Worm (Caenorhabditis elegans): Measurements from ENCODE around the gene dif-1.

The dif-1 gene

ce11 chrIV:7510829-7511228, 42.0 kb downstream of the dif-1 start:
- TF ChIP-seq mls-2 (tag; optimal IDR thresholded peaks at IDR 0.05) (no peak), pha-4 (tag; optimal IDR thresholded peaks at IDR 0.05) (no peak), drap-1 (GFP tag; optimal IDR thresholded peaks at IDR 0.05) (no peak), cnd-1 (tag; optimal IDR thresholded peaks at IDR 0.05) (no peak), nhr-12 (tag; optimal IDR thresholded peaks at IDR 0.05) (no peak), sptf-1 (tag; optimal IDR thresholded peaks at IDR 0.05) (no peak), sem-2 (GFP tag; optimal IDR thresholded peaks at IDR 0.05) (no peak), unc-62 (GFP tag; optimal IDR thresholded peaks at IDR 0.05) (no peak), ceh-83 (GFP tag; optimal IDR thresholded peaks at IDR 0.05) (no peak), ham-2 (GFP tag; optimal IDR thresholded peaks at IDR 0.05) (no peak), snpc-4 (tag; optimal IDR thresholded peaks at IDR 0.05) (no peak), unc-120 (tag; optimal IDR thresholded peaks at IDR 0.05; ENCODE audit: poor library complexity, severe bottlenecking) (no peak)

DNA sequence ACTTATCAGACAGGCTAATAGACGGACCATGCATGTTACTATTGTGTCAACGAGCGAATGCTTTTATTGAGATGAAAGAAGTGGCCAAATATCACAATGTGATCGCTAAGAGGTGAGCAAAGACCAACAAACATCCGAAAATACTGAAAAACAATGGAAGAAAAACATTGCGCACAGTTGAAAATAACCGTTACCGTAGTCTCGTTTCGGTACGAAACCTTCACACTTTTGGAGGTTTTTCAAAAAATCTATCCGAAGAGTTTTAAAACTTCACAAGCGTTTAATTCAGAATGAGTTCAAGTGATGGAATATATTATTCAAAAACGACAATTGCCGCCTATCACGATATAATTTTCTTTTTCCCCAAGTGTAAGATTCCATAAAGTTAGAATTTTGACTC, 44.0 kb downstream of the dif-1 start:
- TF ChIP-seq M03D4.4 (tag; optimal IDR thresholded peaks at IDR 0.05) (no peak), lsy-2 (tag; optimal IDR thresholded peaks at IDR 0.05) (peak; percentile 73)

DNA sequence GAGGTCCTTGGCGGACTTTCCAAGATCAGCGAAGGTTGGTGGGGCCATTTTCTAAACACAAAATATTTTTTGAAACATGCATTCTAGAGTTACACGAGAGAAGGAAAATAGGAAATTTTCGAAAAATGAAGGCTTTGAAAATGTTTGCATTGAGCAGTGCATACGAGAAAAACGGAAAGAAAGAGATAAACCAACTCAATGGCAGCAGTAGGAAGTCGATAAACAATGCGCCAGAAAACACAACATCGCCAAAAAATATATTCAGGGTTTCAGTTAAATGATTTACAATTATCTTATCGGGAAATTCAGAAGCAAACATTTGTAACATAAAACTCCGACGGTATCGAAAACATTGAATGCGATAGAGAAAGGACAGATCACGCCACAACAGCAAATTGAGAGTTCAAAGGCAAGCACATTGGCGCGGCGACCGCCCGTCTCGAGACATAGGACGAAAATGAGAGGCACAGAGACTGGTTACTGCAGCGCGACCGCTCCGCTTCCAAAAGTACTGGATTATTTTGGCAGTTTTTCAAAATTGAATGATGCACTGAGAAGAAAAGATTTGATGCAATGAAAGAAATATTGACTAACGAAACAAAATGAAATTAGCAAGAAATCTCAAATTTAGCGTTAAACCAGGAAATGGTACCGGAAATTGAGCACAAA, 44.8 kb downstream of the dif-1 start, which contains the start of the genes vdac-1 and R05G6.5:
vdac-1 (minus strand) TSS at position 51 of the 669 bp plus-strand sequence.
R05G6.5 (plus strand) TSS at position 527 of the 669 bp plus-strand sequence.
- TF ChIP-seq nhr-237 (tag; optimal IDR thresholded peaks at IDR 0.05): peak; percentile 72
- peak; percentile 14 for TF ChIP-seq hlh-1 (tag; optimal IDR thresholded peaks at IDR 0.05)
- no peak for TF ChIP-seq bed-3 (GFP tag; optimal IDR thresholded peaks at IDR 0.05)
- TF ChIP-seq mep-1 (tag; optimal IDR thresholded peaks at IDR 0.05): peak; percentile 47

ce11 chrIV:7507305-7507704, 45.5 kb downstream of the dif-1 start:
- no peak for TF ChIP-seq bed-3 (GFP tag; optimal IDR thresholded peaks at IDR 0.05)

ce11 chrIV:7506711-7507110, 46.1 kb downstream of the dif-1 start:
- TF ChIP-seq drap-1 (GFP tag; optimal IDR thresholded peaks at IDR 0.05) (no peak), pha-4 (tag; optimal IDR thresholded peaks at IDR 0.05) (no peak), tbx-8 (GFP tag; optimal IDR thresholded peaks at IDR 0.05) (no peak), lsy-2 (tag; optimal IDR thresholded peaks at IDR 0.05) (no peak), bed-3 (GFP tag; optimal IDR thresholded peaks at IDR 0.05) (no peak), ztf-11 (tag; optimal IDR thresholded peaks at IDR 0.05) (no peak), elt-1 (tag; optimal IDR thresholded peaks at IDR 0.05; ENCODE audit: borderline replicate concordance, insufficient read depth) (no peak), mep-1 (tag; optimal IDR thresholded peaks at IDR 0.05) (no peak), M03D4.4 (tag; optimal IDR thresholded peaks at IDR 0.05) (no peak), nhr-28 (tag; optimal IDR thresholded peaks at IDR 0.05) (no peak), ces-1 (GFP tag; optimal IDR thresholded peaks at IDR 0.05) (no peak), unc-39 (tag; optimal IDR thresholded peaks at IDR 0.05) (no peak), snpc-4 (tag; optimal IDR thresholded peaks at IDR 0.05) (no peak), mls-2 (tag; optimal IDR thresholded peaks at IDR 0.05) (no peak), lin-32 (GFP tag; optimal IDR thresholded peaks at IDR 0.05) (no peak), ham-2 (GFP tag; optimal IDR thresholded peaks at IDR 0.05) (no peak), nhr-12 (tag; optimal IDR thresholded peaks at IDR 0.05) (no peak), ceh-39 (tag; optimal IDR thresholded peaks at IDR 0.05) (no peak), lin-13 (tag; optimal IDR thresholded peaks at IDR 0.05) (no peak)

- no peak for TF ChIP-seq ztf-11 (tag; optimal IDR thresholded peaks at IDR 0.05)
- no peak for TF ChIP-seq nhr-76 (tag; optimal IDR thresholded peaks at IDR 0.05)
- no peak for TF ChIP-seq snpc-4 (tag; optimal IDR thresholded peaks at IDR 0.05)
- no peak for TF ChIP-seq M03D4.4 (tag; optimal IDR thresholded peaks at IDR 0.05)
- no peak for TF ChIP-seq unc-62 (GFP tag; optimal IDR thresholded peaks at IDR 0.05)
- no peak for TF ChIP-seq ham-2 (GFP tag; optimal IDR thresholded peaks at IDR 0.05)
- TF ChIP-seq tbx-8 (GFP tag; optimal IDR thresholded peaks at IDR 0.05): no peak
- TF ChIP-seq nhr-237 (tag; optimal IDR thresholded peaks at IDR 0.05): no peak
- no peak for TF ChIP-seq blmp-1 (tag; optimal IDR thresholded peaks at IDR 0.05)
- no peak for TF ChIP-seq mls-2 (tag; optimal IDR thresholded peaks at IDR 0.05)
- TF ChIP-seq elt-3 (tag; optimal IDR thresholded peaks at IDR 0.05): no peak
- TF ChIP-seq sem-2 (GFP tag; optimal IDR thresholded peaks at IDR 0.05): no peak
Measured at ce11 chrIV:7505866-7506488, 46.8 kb downstream of the dif-1 start.
